Worm (Caenorhabditis elegans): ENCODE data around the gene F32D8.2.

Gene F32D8.2

DNA sequence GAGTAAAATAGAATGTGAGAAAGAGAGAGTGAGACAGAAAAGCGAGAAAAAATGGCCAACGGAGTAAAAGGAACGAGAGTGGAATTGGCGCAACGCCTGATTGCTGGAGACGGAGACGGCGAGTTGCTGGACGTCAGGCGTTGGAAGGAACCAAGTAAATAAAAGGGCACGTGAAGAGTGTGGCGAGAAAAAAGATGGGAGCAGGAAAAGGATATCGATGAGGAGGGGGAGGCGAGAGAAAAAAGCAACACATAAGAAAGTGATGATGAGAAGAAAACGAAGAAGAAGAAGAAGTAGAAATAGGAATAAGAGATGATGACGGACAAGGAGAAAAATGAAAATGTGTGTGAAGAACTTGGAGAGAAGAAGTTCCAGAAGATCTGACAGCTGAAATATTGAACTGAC is 12.1 kb upstream of the F32D8.2 start (continued):
- 0 out of 2 replicates have a peak, but pooled peaks have one; percentile 17 for TF ChIP-seq mcd-1 (GFP tag; IDR thresholded peaks at IDR 0.05)
- TF ChIP-seq F49E8.2 (tag; optimal IDR thresholded peaks at IDR 0.05; ENCODE audit: insufficient read depth) = no peak
- TF ChIP-seq egrh-3 (GFP tag; IDR thresholded peaks at IDR 0.05) = no peak
- TF ChIP-seq mxl-1 (tag; optimal IDR thresholded peaks at IDR 0.05) = no peak
- no peak for TF ChIP-seq C17E4.6 (GFP tag; IDR thresholded peaks at IDR 0.05)
- TF ChIP-seq F57C9.4 (tag; optimal IDR thresholded peaks at IDR 0.05) = no peak
- no peak for TF ChIP-seq unc-130 (GFP tag; optimal IDR thresholded peaks at IDR 0.05)
- no peak for TF ChIP-seq xnd-1 (tag; optimal IDR thresholded peaks at IDR 0.05)
- no peak for TF ChIP-seq sea-2 (GFP tag; IDR thresholded peaks at IDR 0.05)
- TF ChIP-seq fkh-3 (tag; optimal IDR thresholded peaks at IDR 0.05) = no peak
- TF ChIP-seq C06A6.2 (GFP tag; conservative IDR thresholded peaks at IDR 0.05) = no peak; the same call in 1 of the 2 replicates
- TF ChIP-seq lsl-1 (GFP tag; optimal IDR thresholded peaks at IDR 0.05) = no peak
- TF ChIP-seq B0019.2 (GFP tag; conservative IDR thresholded peaks at IDR 0.05) = no peak
- no peak for TF ChIP-seq nfya-1 (tag; optimal IDR thresholded peaks at IDR 0.05; ENCODE audit: borderline replicate concordance, insufficient read depth)
- TF ChIP-seq chd-7 (tag; optimal IDR thresholded peaks at IDR 0.05) = peak; percentile 77
- peak; percentile 46 for TF ChIP-seq die-1 (tag; optimal IDR thresholded peaks at IDR 0.05)
- TF ChIP-seq B0261.1 (tag; optimal IDR thresholded peaks at IDR 0.05) = no peak
- no peak for TF ChIP-seq pha-4 (tag; optimal IDR thresholded peaks at IDR 0.05)
- TF ChIP-seq rec-8 (tag; optimal IDR thresholded peaks at IDR 0.05) = no peak
- TF ChIP-seq T07F8.4 (tag; optimal IDR thresholded peaks at IDR 0.05) = peak; percentile 21
- TF ChIP-seq ccch-3 (GFP tag; optimal IDR thresholded peaks at IDR 0.05) = no peak
- TF ChIP-seq bed-2 (GFP tag; IDR thresholded peaks at IDR 0.05) = peak; percentile 48; the same call in 1 of the 2 replicates
- TF ChIP-seq zfh-2 (GFP tag; conservative IDR thresholded peaks at IDR 0.05) = no peak
- TF ChIP-seq ztf-18 (tag; optimal IDR thresholded peaks at IDR 0.05) = no peak
- no peak for TF ChIP-seq nhr-179 (tag; optimal IDR thresholded peaks at IDR 0.05)
- TF ChIP-seq K12H6.12 (tag; optimal IDR thresholded peaks at IDR 0.05) = peak; percentile 93
- no peak for TF ChIP-seq cebp-1 (GFP tag; IDR thresholded peaks at IDR 0.05)
- peak; percentile 80 for TF ChIP-seq cebp-1 (tag; optimal IDR thresholded peaks at IDR 0.05)
- peak; percentile 70 for TF ChIP-seq ceh-27 (GFP tag; optimal IDR thresholded peaks at IDR 0.05)
- TF ChIP-seq lin-35 (GFP tag; optimal IDR thresholded peaks at IDR 0.05) = peak in 1 of 3 experiments; percentile 52
- no peak for TF ChIP-seq aptf-3 (GFP tag; IDR thresholded peaks at IDR 0.05)
- TF ChIP-seq ztf-25 (GFP tag; IDR thresholded peaks at IDR 0.05) = no peak
- peak; percentile 74 for TF ChIP-seq lin-40 (tag; optimal IDR thresholded peaks at IDR 0.05)
- peak; percentile 76 for TF ChIP-seq attf-5 (GFP tag; optimal IDR thresholded peaks at IDR 0.05)
- TF ChIP-seq repo-1 (tag; optimal IDR thresholded peaks at IDR 0.05) = peak; percentile 12
- TF ChIP-seq F23B12.7 (tag; optimal IDR thresholded peaks at IDR 0.05; ENCODE audit: insufficient read depth) = no peak
- TF ChIP-seq dpff-1 (tag; optimal IDR thresholded peaks at IDR 0.05) = no peak
- TF ChIP-seq let-607 (tag; optimal IDR thresholded peaks at IDR 0.05) = peak in 1 of 2 experiments; percentile 15
- no peak for TF ChIP-seq ztf-6 (GFP tag; IDR thresholded peaks at IDR 0.05)
- peak; percentile 52; the same call in 1 of the 2 replicates for TF ChIP-seq B0336.3 (GFP tag; IDR thresholded peaks at IDR 0.05)
- peak; percentile 59 for TF ChIP-seq nhr-80 (tag; optimal IDR thresholded peaks at IDR 0.05)
- TF ChIP-seq ztf-28 (GFP tag; IDR thresholded peaks at IDR 0.05) = no peak
- no peak for TF ChIP-seq F39B2.1 (GFP tag; IDR thresholded peaks at IDR 0.05)
- TF ChIP-seq nhr-90 (tag; optimal IDR thresholded peaks at IDR 0.05) = no peak
- no peak for TF ChIP-seq ceh-58 (GFP tag; IDR thresholded peaks at IDR 0.05)
- peak; percentile 92 for TF ChIP-seq somi-1 (GFP tag; optimal IDR thresholded peaks at IDR 0.05)
- TF ChIP-seq snpc-1.1 (tag; optimal IDR thresholded peaks at IDR 0.05; ENCODE audit: insufficient read depth) = no peak
- peak; percentile 3 for TF ChIP-seq tbp1 (GFP tag; optimal IDR thresholded peaks at IDR 0.05)

Data from whole organism, young adult.